Worm (Caenorhabditis elegans) whole organism, L3 larva: ENCODE measurements around the gene C03A3.2.

Source experiments
- fos-1 ChIP-seq: fragments of 150-350 bp; optimal IDR thresholded peaks from 2 replicates; lab custom pipeline; 2014; ENCODE audit warnings: missing biosample characterization, missing genetic modification characterization
- nhr-67 ChIP-seq: fragments of 150-350 bp; optimal IDR thresholded peaks from 2 replicates; lab custom pipeline; 2014; ENCODE audit warnings: missing biosample characterization, missing genetic modification characterization
- nhr-76 ChIP-seq: fragments of 150-350 bp; sonication (generic microtip); optimal IDR thresholded peaks from 5 replicates; lab custom pipeline; 2014; ENCODE audit warnings: missing biosample characterization, missing genetic modification characterization
- skn-1 ChIP-seq: fragments of 150-350 bp; optimal IDR thresholded peaks from 2 replicates; lab custom pipeline; 2014; ENCODE audit warnings: missing biosample characterization, missing genetic modification characterization
- snpc-4 ChIP-seq: fragments of 150-350 bp; optimal IDR thresholded peaks from 2 replicates; lab custom pipeline; 2014; ENCODE audit warnings: missing biosample characterization, missing genetic modification characterization
- ztf-11 ChIP-seq: fragments of 150-350 bp; optimal IDR thresholded peaks from 2 replicates; lab custom pipeline; 2014; ENCODE audit warnings: missing biosample characterization, missing genetic modification characterization
- ztf-4 ChIP-seq: fragments of 150-350 bp; optimal IDR thresholded peaks from 2 replicates; lab custom pipeline; 2014; ENCODE audit warnings: missing biosample characterization, missing genetic modification characterization

- TF ChIP-seq nhr-76 (tag; lab: Kevin White, UChicago) (no peak), skn-1 (no peak), snpc-4 (no peak), ztf-11 (no peak), fos-1 (no peak), nhr-67 (tag; lab: Kevin White, UChicago) (no peak), ztf-4 (tag; lab: Kevin White, UChicago) (no peak)
These were observed 19.0 kb upstream of the C03A3.2 start for ce11 chrX:11243604-11244003.
